Fruit fly (Drosophila melanogaster) whole organism, embryonic: ENCODE measurements around the gene dpr9.
A peak's percentile ranks its signal among the peaks of the same experiment; 100 is the strongest.

ENCODE experiments used
- Bgb ChIP-seq: fragments of 200-800 bp; sonication (Bioruptor generic); IDR thresholded peaks from 2 replicates; pipeline ENCODE4 v1.3.6; 2022; ENCODE audit warnings: missing biosample characterization, missing genetic modification characterization; ENCODE audit not compliant: partially characterized antibody
- CG10543 ChIP-seq: fragments of 200-800 bp; sonication (Bioruptor generic); optimal IDR thresholded peaks from 3 replicates; lab custom pipeline; 2017; ENCODE audit warnings: missing biosample characterization, mild to moderate bottlenecking, missing genetic modification characterization, moderate library complexity
- CG11247 ChIP-seq: fragments of 200-800 bp; sonication (Bioruptor generic); IDR thresholded peaks from 2 replicates; pipeline ENCODE4 v1.3.6; 2022; ENCODE audit warnings: missing biosample characterization, missing genetic modification characterization
- CG13287 ChIP-seq: fragments of 200-800 bp; sonication (Bioruptor generic); IDR thresholded peaks from 2 replicates; pipeline ENCODE4 v1.3.6; 2022; ENCODE audit warnings: missing biosample characterization, missing genetic modification characterization; ENCODE audit not compliant: partially characterized antibody
- CG14710 ChIP-seq: fragments of 200-800 bp; sonication (Bioruptor generic); optimal IDR thresholded peaks from 3 replicates; lab custom pipeline; 2019; ENCODE audit warnings: missing biosample characterization, mild to moderate bottlenecking, missing genetic modification characterization, moderate library complexity
- CG15479 ChIP-seq: fragments of 200-800 bp; sonication (Bioruptor generic); optimal IDR thresholded peaks from 3 replicates; lab custom pipeline; 2019; ENCODE audit warnings: missing biosample characterization, mild to moderate bottlenecking, missing genetic modification characterization, moderate library complexity
- CG1603 ChIP-seq: fragments of 200-800 bp; sonication (Bioruptor generic); optimal IDR thresholded peaks from 2 replicates; lab custom pipeline; 2019; ENCODE audit warnings: missing biosample characterization, mild to moderate bottlenecking, missing genetic modification characterization, moderate library complexity
- CG16779 ChIP-seq: fragments of 200-800 bp; sonication (Bioruptor generic); IDR thresholded peaks from 2 replicates; pipeline ENCODE4 v1.3.6; 2022; ENCODE audit warnings: missing biosample characterization, missing genetic modification characterization
- CG17385 ChIP-seq: fragments of 200-800 bp; sonication (Bioruptor generic); optimal IDR thresholded peaks from 3 replicates; lab custom pipeline; 2018; ENCODE audit warnings: missing biosample characterization, mild to moderate bottlenecking, missing genetic modification characterization
- CG32767 ChIP-seq: fragments of 200-800 bp; sonication (Bioruptor generic); IDR thresholded peaks from 2 replicates; pipeline ENCODE4 v1.3.6; 2022; ENCODE audit warnings: missing biosample characterization, missing genetic modification characterization
- CG43689 ChIP-seq: fragments of 200-800 bp; sonication (Bioruptor generic); IDR thresholded peaks from 2 replicates; pipeline ENCODE4 v1.3.6; 2022; ENCODE audit warnings: missing biosample characterization, missing genetic modification characterization
- CG4820 ChIP-seq: fragments of 200-800 bp; sonication (Bioruptor generic); optimal IDR thresholded peaks from 3 replicates; lab custom pipeline; 2016; ENCODE audit warnings: missing biosample characterization, missing genetic modification characterization
- CG6654 ChIP-seq: fragments of 200-800 bp; sonication (Bioruptor generic); optimal IDR thresholded peaks from 2 replicates; lab custom pipeline; 2017; ENCODE audit warnings: missing biosample characterization, mild to moderate bottlenecking, missing genetic modification characterization
- CG7928 ChIP-seq: fragments of 200-800 bp; sonication (Bioruptor generic); optimal IDR thresholded peaks from 2 replicates; lab custom pipeline; 2017; ENCODE audit warnings: missing biosample characterization, mild to moderate bottlenecking, missing genetic modification characterization
- CG7987 ChIP-seq: fragments of 200-800 bp; sonication (Bioruptor generic); optimal IDR thresholded peaks from 2 replicates; lab custom pipeline; 2018; ENCODE audit warnings: missing biosample characterization, mild to moderate bottlenecking, missing genetic modification characterization, moderate library complexity
- CG8924 ChIP-seq: fragments of 200-800 bp; optimal IDR thresholded peaks from 3 replicates; lab custom pipeline; 2019; ENCODE audit warnings: missing biosample characterization, mild to moderate bottlenecking, missing genetic modification characterization, moderate library complexity
- CG9215 ChIP-seq: fragments of 200-800 bp; sonication (Bioruptor generic); IDR thresholded peaks from 2 replicates; pipeline ENCODE4 v1.3.6; 2022; ENCODE audit warnings: missing biosample characterization, missing genetic modification characterization
- CG9609 ChIP-seq: fragments of 200-800 bp; sonication (Bioruptor generic); optimal IDR thresholded peaks from 3 replicates; lab custom pipeline; 2016; ENCODE audit warnings: missing biosample characterization, missing genetic modification characterization
- CTCF ChIP-seq: fragments of 200-800 bp; sonication (Bioruptor generic); optimal IDR thresholded peaks from 2 replicates; lab custom pipeline; 2017; ENCODE audit warnings: missing biosample characterization, mild to moderate bottlenecking, missing genetic modification characterization, moderate library complexity
- Deaf1 ChIP-seq: fragments of 200-800 bp; optimal IDR thresholded peaks from 3 replicates; lab custom pipeline; 2019; ENCODE audit warnings: missing biosample characterization, mild to moderate bottlenecking, missing genetic modification characterization, moderate library complexity
- ERR ChIP-seq: fragments of 200-800 bp; sonication (Bioruptor generic); optimal IDR thresholded peaks from 2 replicates; lab custom pipeline; 2016; ENCODE audit warnings: missing biosample characterization, missing genetic modification characterization
- Ets65A ChIP-seq: fragments of 200-800 bp; sonication (Bioruptor generic); peaks from one replicate; lab custom pipeline; 2016; ENCODE audit warnings: missing biosample characterization, missing genetic modification characterization
- Gsc ChIP-seq: fragments of 200-800 bp; sonication (Bioruptor generic); IDR thresholded peaks from 2 replicates; pipeline ENCODE4 v1.3.6; 2022; ENCODE audit warnings: missing biosample characterization, missing genetic modification characterization
- Hmr ChIP-seq: fragments of 200-800 bp; sonication (Bioruptor generic); optimal IDR thresholded peaks from 3 replicates; lab custom pipeline; 2017; ENCODE audit warnings: mild to moderate bottlenecking, missing biosample characterization, missing genetic modification reagents, missing genetic modification characterization
- Jarid2 ChIP-seq: fragments of 200-800 bp; sonication (Bioruptor generic); optimal IDR thresholded peaks from 3 replicates; lab custom pipeline; 2017; ENCODE audit warnings: mild to moderate bottlenecking, missing biosample characterization, missing genetic modification reagents, missing genetic modification characterization
- Med ChIP-seq: fragments of 200-800 bp; sonication (Bioruptor generic); peaks from one replicate; lab custom pipeline; 2016; ENCODE audit warnings: missing biosample characterization, missing genetic modification characterization, mild to moderate bottlenecking, inconsistent platforms, moderate library complexity
- Nf-YC ChIP-seq: fragments of 200-800 bp; optimal IDR thresholded peaks from 3 replicates; lab custom pipeline; 2019; ENCODE audit warnings: missing biosample characterization, mild to moderate bottlenecking, missing genetic modification characterization, moderate library complexity
- PHDP ChIP-seq: fragments of 200-800 bp; sonication (Bioruptor generic); optimal IDR thresholded peaks from 3 replicates; lab custom pipeline; 2018; ENCODE audit warnings: missing biosample characterization, mild to moderate bottlenecking, missing genetic modification characterization, moderate library complexity
- Rfx ChIP-seq: fragments of 200-800 bp; sonication (Bioruptor generic); IDR thresholded peaks from 2 replicates; pipeline ENCODE4 v1.3.6; 2022; ENCODE audit warnings: missing biosample characterization, missing genetic modification characterization
- Trl ChIP-seq, 3 experiments: fragments of >200 bp in 2 of 3; fragments of 200-800 bp in 1 of 3; sonication (Bioruptor generic) in 1 of 3; optimal IDR thresholded peaks; 2 replicates in 1 of 3; 3 replicates in 2 of 3; lab custom pipeline; 2016 to 2017; ENCODE audit warnings: missing biosample characterization in 1 of 3, missing genetic modification characterization in 1 of 3
- Vsx1 ChIP-seq: fragments of 200-800 bp; sonication (Bioruptor generic); optimal IDR thresholded peaks from 2 replicates; lab custom pipeline; 2017; ENCODE audit warnings: missing biosample characterization, mild to moderate bottlenecking, missing genetic modification characterization, missing genetic modification reagents
- YL-1 ChIP-seq: fragments of 200-800 bp; sonication (Bioruptor generic); optimal IDR thresholded peaks from 3 replicates; lab custom pipeline; 2017; ENCODE audit warnings: missing biosample characterization, mild to moderate bottlenecking, missing genetic modification characterization
- abd-A ChIP-seq: fragments of 200-800 bp; sonication (Bioruptor generic); optimal IDR thresholded peaks from 3 replicates; lab custom pipeline; 2019; ENCODE audit warnings: missing biosample characterization, mild to moderate bottlenecking, missing genetic modification characterization, moderate library complexity
- amos ChIP-seq: fragments of 200-800 bp; sonication (Bioruptor generic); IDR thresholded peaks from 2 replicates; pipeline ENCODE4 v1.3.6; 2022; ENCODE audit warnings: missing biosample characterization, missing genetic modification characterization; ENCODE audit not compliant: partially characterized antibody
- cato ChIP-seq: fragments of 200-800 bp; sonication (Bioruptor generic); optimal IDR thresholded peaks from 2 replicates; lab custom pipeline; 2016; ENCODE audit warnings: missing biosample characterization, missing genetic modification characterization, borderline replicate concordance
- chinmo ChIP-seq: fragments of 200-800 bp; sonication (Bioruptor generic); IDR thresholded peaks from 4 replicates; pipeline ENCODE4 v1.3.6; 2022; ENCODE audit warnings: missing biosample characterization, missing genetic modification characterization; ENCODE audit not compliant: partially characterized antibody
- chm ChIP-seq: fragments of 200-800 bp; sonication (Bioruptor generic); IDR thresholded peaks from 2 replicates; pipeline ENCODE4 v1.3.6; 2022; ENCODE audit warnings: missing biosample characterization, missing genetic modification characterization
- ci ChIP-seq: fragments of 200-800 bp; sonication (Bioruptor generic); IDR thresholded peaks from 3 replicates; pipeline ENCODE4 v1.3.6; 2022; ENCODE audit warnings: missing biosample characterization, missing genetic modification characterization
- fd96Cb ChIP-seq: fragments of 200-800 bp; sonication (Bioruptor generic); optimal IDR thresholded peaks from 2 replicates; lab custom pipeline; 2018; ENCODE audit warnings: missing biosample characterization, mild to moderate bottlenecking, missing genetic modification characterization, moderate library complexity
- lbe ChIP-seq: fragments of 200-800 bp; sonication (Bioruptor generic); optimal IDR thresholded peaks from 2 replicates; lab custom pipeline; 2016; ENCODE audit warnings: missing biosample characterization, mild to moderate bottlenecking, missing genetic modification characterization
- lov ChIP-seq, 2 experiments: fragments of 200-800 bp in 1 of 2; fragments of >200 bp in 1 of 2; sonication (Bioruptor generic) in 1 of 2; IDR thresholded peaks in 1 of 2; optimal IDR thresholded peaks in 1 of 2; 2 replicates in 1 of 2; 3 replicates in 1 of 2; pipeline versions ENCODE4 v1.3.6 to Lab custom; 2017 to 2022; ENCODE audit warnings: missing biosample characterization in 1 of 2, missing genetic modification characterization in 1 of 2
- otp ChIP-seq: fragments of 200-800 bp; sonication (Bioruptor generic); IDR thresholded peaks from 3 replicates; pipeline ENCODE4, ENCODE4 v1.3.6; 2022; ENCODE audit warnings: missing biosample characterization, missing genetic modification characterization
- pzg ChIP-seq: fragments of 200-800 bp; sonication (Bioruptor generic); optimal IDR thresholded peaks from 3 replicates; lab custom pipeline; 2018; ENCODE audit warnings: missing biosample characterization, mild to moderate bottlenecking, missing genetic modification characterization, moderate library complexity
- repo ChIP-seq: fragments of 200-800 bp; sonication (Bioruptor generic); optimal IDR thresholded peaks from 2 replicates; lab custom pipeline; 2016; ENCODE audit warnings: missing biosample characterization, missing genetic modification characterization
- scrt ChIP-seq: fragments of 200-800 bp; sonication (Bioruptor generic); optimal IDR thresholded peaks from 2 replicates; lab custom pipeline; 2018; ENCODE audit warnings: missing biosample characterization, mild to moderate bottlenecking, missing genetic modification characterization, moderate library complexity
- stwl ChIP-seq: fragments of 200-800 bp; sonication (Bioruptor generic); optimal IDR thresholded peaks from 3 replicates; lab custom pipeline; 2018; ENCODE audit warnings: missing biosample characterization, mild to moderate bottlenecking, missing genetic modification characterization, moderate library complexity
- tin ChIP-seq: fragments of 200-800 bp; sonication (Bioruptor generic); optimal IDR thresholded peaks from 3 replicates; lab custom pipeline; 2016; ENCODE audit warnings: missing biosample characterization, missing genetic modification characterization
- zfh1 ChIP-seq: fragments of 200-800 bp; sonication (Bioruptor generic); IDR thresholded peaks from 3 replicates; pipeline ENCODE4 v1.3.6; 2022; ENCODE audit warnings: missing biosample characterization, missing genetic modification characterization

The dpr9 gene

dm6 chr3R:15076963-15077362 is at the start of gene dpr9:
dpr9 (minus strand) TSS chr3R:15077206.
- TF ChIP-seq CTCF (peak; percentile 20), CG15479 (GFP tag; lab: Kevin White, UChicago) (no peak), CG32767 (GFP tag; lab: Robert Waterston, UW) (no peak), Nf-YC (no peak), chm (GFP tag; lab: Robert Waterston, UW) (peak; percentile 52; the same call in 1 of the 2 replicates), CG16779 (GFP tag; lab: Robert Waterston, UW) (0 out of 2 replicates have a peak, but pooled peaks have one; percentile 40), Med (GFP tag; lab: Kevin White, UChicago) (peak; percentile 47), chinmo (GFP tag; lab: Robert Waterston, UW) (0 out of 4 replicates have a peak, but pooled peaks have one; percentile 54), CG9215 (GFP tag; lab: Robert Waterston, UW) (no peak), CG7928 (GFP tag; lab: Kevin White, UChicago) (no peak), ci (no peak), tin (GFP tag; lab: Kevin White, UChicago) (no peak), CG1603 (tag; lab: Kevin White, UChicago) (no peak), fd96Cb (no peak), CG43689 (GFP tag; lab: Robert Waterston, UW) (no peak), YL-1 (GFP tag; lab: Kevin White, UChicago) (no peak), CG13287 (GFP tag; lab: Robert Waterston, UW) (peak; percentile 12; the same call in 1 of the 2 replicates), zfh1 (no peak), amos (GFP tag; lab: Robert Waterston, UW) (peak; percentile 7; the same call in 1 of the 2 replicates), CG8924 (no peak), abd-A (peak; percentile 37), lbe (GFP tag; lab: Kevin White, UChicago) (no peak), CG14710 (tag; lab: Kevin White, UChicago) (no peak), Deaf1 (tag; lab: Kevin White, UChicago) (peak; percentile 91), Trl (optimal IDR thresholded peaks at IDR 0.05; lab: Kevin White, UChicago) (peak in 1 of 2 experiments; percentile 25), Trl (GFP tag; optimal IDR thresholded peaks at IDR 0.05; lab: Kevin White, UChicago) (no peak), pzg (GFP tag; lab: Kevin White, UChicago) (no peak), CG11247 (GFP tag; lab: Robert Waterston, UW) (0 out of 2 replicates have a peak, but pooled peaks have one; percentile 18), Jarid2 (peak; percentile 67), CG6654 (GFP tag; lab: Kevin White, UChicago) (no peak), Gsc (no peak), CG9609 (no peak), CG4820 (GFP tag; lab: Kevin White, UChicago) (no peak), lov (optimal IDR thresholded peaks at IDR 0.05; lab: Kevin White, UChicago) (no peak), lov (GFP tag; IDR thresholded peaks at IDR 0.05; lab: Robert Waterston, UW) (no peak), Ets65A (GFP tag; lab: Kevin White, UChicago) (peak; percentile 11), scrt (GFP tag; lab: Kevin White, UChicago) (peak; percentile 18), otp (GFP tag; lab: Robert Waterston, UW) (no peak), CG17385 (GFP tag; lab: Kevin White, UChicago) (no peak), Bgb (GFP tag; lab: Robert Waterston, UW) (peak; percentile 19; the same call in 1 of the 2 replicates), CG7987 (GFP tag; lab: Kevin White, UChicago) (no peak), Hmr (peak; percentile 2), CG10543 (GFP tag; lab: Kevin White, UChicago) (no peak), ERR (GFP tag; lab: Kevin White, UChicago) (no peak), Rfx (GFP tag; lab: Robert Waterston, UW) (peak; percentile 28), stwl (no peak), cato (GFP tag; lab: Kevin White, UChicago) (no peak), repo (GFP tag; lab: Kevin White, UChicago) (no peak), PHDP (no peak), Vsx1 (GFP tag; lab: Kevin White, UChicago) (no peak)
- TF ChIP-seq, all 482 proteins: peak for 17
